Fruit fly (Drosophila melanogaster) whole organism, embryonic: ENCODE data around the gene mRpL40.
A peak's percentile ranks its signal among the peaks of the same experiment; 100 is the strongest.

Experiments
- Adf1 ChIP-seq: fragments of 200-800 bp; sonication (Bioruptor generic); IDR thresholded peaks from 2 replicates; pipeline ENCODE4 v1.3.6; 2022; ENCODE audit warnings: missing biosample characterization, missing genetic modification characterization
- Atf3 ChIP-seq: fragments of 200-800 bp; sonication (Bioruptor generic); optimal IDR thresholded peaks from 3 replicates; lab custom pipeline; 2016; ENCODE audit warnings: missing biosample characterization, missing genetic modification characterization
- CG10267 ChIP-seq: fragments of 200-800 bp; sonication (Bioruptor generic); optimal IDR thresholded peaks from 2 replicates; lab custom pipeline; 2018; ENCODE audit warnings: missing biosample characterization, mild to moderate bottlenecking, missing genetic modification characterization, moderate library complexity
- CG11398 ChIP-seq: fragments of 200-800 bp; sonication (Bioruptor generic); optimal IDR thresholded peaks from 2 replicates; lab custom pipeline; 2016; ENCODE audit warnings: missing biosample characterization, missing genetic modification characterization
- CG13775 ChIP-seq: fragments of 200-800 bp; sonication (Bioruptor generic); optimal IDR thresholded peaks from 3 replicates; lab custom pipeline; 2017; ENCODE audit warnings: missing biosample characterization, mild to moderate bottlenecking, missing genetic modification characterization
- CG14667 ChIP-seq: fragments of 200-800 bp; sonication (Bioruptor generic); IDR thresholded peaks from 2 replicates; pipeline ENCODE4 v1.3.6; 2022; ENCODE audit warnings: missing biosample characterization, missing genetic modification characterization
- CG15601 ChIP-seq: fragments of 200-800 bp; sonication (Bioruptor generic); optimal IDR thresholded peaks from 3 replicates; lab custom pipeline; 2019; ENCODE audit warnings: missing biosample characterization, mild to moderate bottlenecking, missing genetic modification characterization, moderate library complexity
- CG1602 ChIP-seq: fragments of 200-800 bp; sonication (Bioruptor generic); optimal IDR thresholded peaks from 3 replicates; lab custom pipeline; 2016; ENCODE audit warnings: missing biosample characterization, missing genetic modification characterization
- CG1603 ChIP-seq: fragments of 200-800 bp; sonication (Bioruptor generic); optimal IDR thresholded peaks from 2 replicates; lab custom pipeline; 2019; ENCODE audit warnings: missing biosample characterization, mild to moderate bottlenecking, missing genetic modification characterization, moderate library complexity
- CG18764 ChIP-seq: fragments of 200-800 bp; sonication (Bioruptor generic); optimal IDR thresholded peaks from 3 replicates; lab custom pipeline; 2016; ENCODE audit warnings: missing biosample characterization, missing genetic modification characterization
- CG30020 ChIP-seq: fragments of 200-800 bp; optimal IDR thresholded peaks from 2 replicates; lab custom pipeline; 2019; ENCODE audit warnings: missing biosample characterization, mild to moderate bottlenecking, missing genetic modification characterization, moderate library complexity
- CG30431 ChIP-seq: fragments of 200-800 bp; sonication (Bioruptor generic); optimal IDR thresholded peaks from 2 replicates; lab custom pipeline; 2017; ENCODE audit warnings: missing biosample characterization, missing genetic modification characterization
- CG3065 ChIP-seq: fragments of 200-800 bp; sonication (Bioruptor generic); optimal IDR thresholded peaks from 2 replicates; lab custom pipeline; 2016; ENCODE audit warnings: missing biosample characterization, missing genetic modification characterization
- CG32532 ChIP-seq: fragments of 200-800 bp; sonication (Bioruptor generic); IDR thresholded peaks from 2 replicates; pipeline ENCODE4 v1.3.6; 2022; ENCODE audit warnings: missing biosample characterization, missing genetic modification characterization
- CG4730 ChIP-seq: fragments of 200-800 bp; sonication (Bioruptor generic); IDR thresholded peaks from 2 replicates; pipeline ENCODE4 v1.3.6; 2022; ENCODE audit warnings: missing biosample characterization, missing genetic modification characterization
- CG6654 ChIP-seq: fragments of 200-800 bp; sonication (Bioruptor generic); optimal IDR thresholded peaks from 2 replicates; lab custom pipeline; 2017; ENCODE audit warnings: missing biosample characterization, mild to moderate bottlenecking, missing genetic modification characterization
- CG8924 ChIP-seq: fragments of 200-800 bp; optimal IDR thresholded peaks from 3 replicates; lab custom pipeline; 2019; ENCODE audit warnings: missing biosample characterization, mild to moderate bottlenecking, missing genetic modification characterization, moderate library complexity
- Deaf1 ChIP-seq: fragments of 200-800 bp; optimal IDR thresholded peaks from 3 replicates; lab custom pipeline; 2019; ENCODE audit warnings: missing biosample characterization, mild to moderate bottlenecking, missing genetic modification characterization, moderate library complexity
- Lpt ChIP-seq: fragments of >200 bp; optimal IDR thresholded peaks from 2 replicates; lab custom pipeline; 2018; ENCODE audit warnings: missing biosample characterization, missing genetic modification characterization
- MBD-R2 ChIP-seq: fragments of 200-800 bp; sonication (Bioruptor generic); IDR thresholded peaks from 2 replicates; pipeline ENCODE4 v1.3.6; 2022; ENCODE audit warnings: missing biosample characterization, missing genetic modification characterization
- Mad ChIP-seq: fragments of 200-800 bp; sonication (Bioruptor generic); optimal IDR thresholded peaks from 2 replicates; lab custom pipeline; 2016; ENCODE audit warnings: missing biosample characterization, missing genetic modification characterization
- Nf-YB ChIP-seq: fragments of 200-800 bp; sonication (Bioruptor generic); optimal IDR thresholded peaks from 3 replicates; lab custom pipeline; 2019; ENCODE audit warnings: missing biosample characterization, mild to moderate bottlenecking, missing genetic modification characterization, moderate library complexity
- Nf-YC ChIP-seq: fragments of 200-800 bp; optimal IDR thresholded peaks from 3 replicates; lab custom pipeline; 2019; ENCODE audit warnings: missing biosample characterization, mild to moderate bottlenecking, missing genetic modification characterization, moderate library complexity
- Six4 ChIP-seq: fragments of 200-800 bp; sonication (Bioruptor generic); optimal IDR thresholded peaks from 2 replicates; lab custom pipeline; 2016; ENCODE audit warnings: missing biosample characterization, missing genetic modification characterization
- Ssrp ChIP-seq: fragments of 200-800 bp; sonication (Bioruptor generic); optimal IDR thresholded peaks from 2 replicates; lab custom pipeline; 2018; ENCODE audit warnings: missing biosample characterization, mild to moderate bottlenecking, missing genetic modification characterization, moderate library complexity
- ac ChIP-seq: fragments of 200-800 bp; sonication (Bioruptor generic); optimal IDR thresholded peaks from 3 replicates; lab custom pipeline; 2017; ENCODE audit warnings: missing biosample characterization, mild to moderate bottlenecking, missing genetic modification characterization
- ap ChIP-seq: fragments of 200-800 bp; sonication (Bioruptor generic); IDR thresholded peaks from 2 replicates; pipeline ENCODE4 v1.3.6; 2022; ENCODE audit warnings: missing biosample characterization, missing genetic modification characterization
- cg ChIP-seq: fragments of 200-800 bp; sonication (Bioruptor generic); optimal IDR thresholded peaks from 3 replicates; lab custom pipeline; 2019; ENCODE audit warnings: missing biosample characterization, mild to moderate bottlenecking, missing genetic modification characterization, moderate library complexity
- corto ChIP-seq: fragments of 200-800 bp; sonication (Bioruptor generic); optimal IDR thresholded peaks from 2 replicates; lab custom pipeline; 2016; ENCODE audit warnings: missing biosample characterization, mild to moderate bottlenecking, missing genetic modification characterization, moderate library complexity
- dati ChIP-seq: fragments of 200-800 bp; sonication (Bioruptor generic); IDR thresholded peaks from 2 replicates; pipeline ENCODE4 v1.3.6; 2022; ENCODE audit warnings: missing biosample characterization, missing genetic modification characterization
- ems ChIP-seq: fragments of 200-800 bp; sonication (Bioruptor generic); optimal IDR thresholded peaks from 3 replicates; lab custom pipeline; 2016; ENCODE audit warnings: missing biosample characterization, missing genetic modification characterization
- en ChIP-seq: fragments of 200-800 bp; sonication (Bioruptor generic); optimal IDR thresholded peaks from 2 replicates; lab custom pipeline; 2016; ENCODE audit warnings: missing biosample characterization, missing genetic modification characterization
- fd64A ChIP-seq: fragments of 200-800 bp; sonication (Bioruptor generic); optimal IDR thresholded peaks from 3 replicates; lab custom pipeline; 2018; ENCODE audit warnings: missing biosample characterization, mild to moderate bottlenecking, missing genetic modification characterization
- grau ChIP-seq: fragments of 200-800 bp; optimal IDR thresholded peaks from 3 replicates; lab custom pipeline; 2019; ENCODE audit warnings: missing biosample characterization, mild to moderate bottlenecking, missing genetic modification characterization, moderate library complexity
- hb ChIP-seq: fragments of 200-800 bp; sonication (Bioruptor generic); IDR thresholded peaks from 3 replicates; pipeline ENCODE4 v1.3.6; 2022; ENCODE audit warnings: missing biosample characterization, missing genetic modification characterization; ENCODE audit not compliant: partially characterized antibody
- kah ChIP-seq: fragments of 200-800 bp; sonication (Bioruptor generic); optimal IDR thresholded peaks from 2 replicates; lab custom pipeline; 2018; ENCODE audit warnings: missing biosample characterization, mild to moderate bottlenecking, missing genetic modification characterization
- onecut ChIP-seq: fragments of 200-800 bp; sonication (Bioruptor generic); IDR thresholded peaks from 2 replicates; pipeline ENCODE4 v1.3.6; 2022; ENCODE audit warnings: missing biosample characterization, missing genetic modification characterization
- org-1 ChIP-seq: fragments of 200-800 bp; sonication (Bioruptor generic); optimal IDR thresholded peaks from 2 replicates; lab custom pipeline; 2017; ENCODE audit warnings: missing biosample characterization, missing genetic modification characterization
- pan ChIP-seq, 4 experiments: fragments of >200 bp in 3 of 4; fragments of 200-800 bp in 1 of 4; sonication (Bioruptor generic) in 1 of 4; optimal IDR thresholded peaks in 3 of 4; IDR thresholded peaks in 1 of 4; 2 replicates each; pipeline versions ENCODE4 v1.3.6 to Lab custom; 2017 to 2022; ENCODE audit warnings: missing biosample characterization in 2 of 4, missing genetic modification characterization in 2 of 4, mixed read lengths in 1 of 4
- pfk ChIP-seq: fragments of 200-800 bp; sonication (Bioruptor generic); optimal IDR thresholded peaks from 2 replicates; lab custom pipeline; 2018; ENCODE audit warnings: missing biosample characterization, mild to moderate bottlenecking, missing genetic modification characterization, moderate library complexity
- pros ChIP-seq: fragments of 200-800 bp; sonication (Bioruptor generic); optimal IDR thresholded peaks from 3 replicates; lab custom pipeline; 2019; ENCODE audit warnings: missing biosample characterization, mild to moderate bottlenecking, missing genetic modification characterization, moderate library complexity
- seq ChIP-seq: fragments of 200-800 bp; sonication (Bioruptor generic); IDR thresholded peaks from 2 replicates; pipeline ENCODE4 v1.3.6; 2022; ENCODE audit warnings: missing biosample characterization, missing genetic modification characterization
- tap ChIP-seq: fragments of 200-800 bp; optimal IDR thresholded peaks from 3 replicates; lab custom pipeline; 2019; ENCODE audit warnings: missing biosample characterization, mild to moderate bottlenecking, missing genetic modification characterization, moderate library complexity
- vnd ChIP-seq: fragments of 200-800 bp; sonication (Bioruptor generic); IDR thresholded peaks from 3 replicates; pipeline ENCODE4 v1.3.6; 2022; ENCODE audit warnings: missing biosample characterization, missing genetic modification characterization; ENCODE audit not compliant: partially characterized antibody
- z ChIP-seq: fragments of 200-800 bp; sonication (Bioruptor generic); IDR thresholded peaks from 3 replicates; pipeline ENCODE4 v1.3.6; 2022; ENCODE audit warnings: missing biosample characterization, missing genetic modification characterization
- zfh1 ChIP-seq: fragments of 200-800 bp; sonication (Bioruptor generic); IDR thresholded peaks from 3 replicates; pipeline ENCODE4 v1.3.6; 2022; ENCODE audit warnings: missing biosample characterization, missing genetic modification characterization

Gene mRpL40

DNA sequence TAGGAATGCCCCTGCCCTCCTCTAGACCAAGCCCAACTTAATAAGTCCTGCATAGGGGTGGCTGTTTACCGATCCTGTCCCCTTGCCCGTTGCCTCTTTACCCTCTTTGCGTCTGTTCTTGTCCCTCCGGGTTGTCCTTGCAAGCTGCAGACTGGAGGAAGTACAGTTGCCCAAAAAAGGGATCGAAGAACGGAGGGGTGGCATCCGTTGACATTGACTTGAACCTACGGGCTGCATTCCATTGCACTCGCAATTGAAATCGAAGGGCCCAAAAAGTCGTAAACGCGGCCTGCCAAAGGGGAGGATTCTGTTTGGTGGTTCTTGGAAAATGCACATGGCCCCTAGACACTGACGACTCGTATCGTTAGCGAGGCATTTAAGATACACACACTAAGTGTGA lies 37.4 kb upstream of the mRpL40 start (continued):
- TF ChIP-seq Mad (GFP tag; lab: Kevin White, UChicago), result no peak
- TF ChIP-seq dati (GFP tag; lab: Robert Waterston, UW), result no peak
- TF ChIP-seq, all 482 proteins: peak for 3

DNA sequence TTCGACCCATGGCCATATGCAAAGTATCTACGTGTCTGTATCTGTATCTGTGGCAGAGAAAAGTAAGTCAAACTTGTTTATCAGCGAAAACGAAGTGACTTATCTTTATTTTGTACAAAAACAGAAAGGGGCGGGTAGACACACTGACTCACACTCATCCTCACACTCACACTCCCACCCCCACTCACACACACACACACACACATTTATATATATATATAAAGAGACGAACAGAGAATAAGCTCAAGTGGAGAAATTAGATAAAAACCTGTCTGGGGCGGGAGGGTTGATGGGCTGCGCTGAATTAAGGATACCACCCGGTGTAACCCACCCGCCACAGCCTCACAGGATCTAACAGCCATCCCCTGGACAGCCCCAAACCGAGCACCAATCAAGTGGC lies 36.9 kb upstream of the mRpL40 start:
- TF ChIP-seq Lpt (GFP tag; lab: Kevin White, UChicago), result no peak
- TF ChIP-seq Ssrp, result no peak
- no peak for TF ChIP-seq CG32532 (GFP tag; lab: Robert Waterston, UW)
- no peak for TF ChIP-seq CG18764 (GFP tag; lab: Kevin White, UChicago)
- no peak for TF ChIP-seq MBD-R2 (GFP tag; lab: Robert Waterston, UW)
- no peak for TF ChIP-seq pan (optimal IDR thresholded peaks at IDR 0.05; lab: Kevin White, UChicago)
- no peak for TF ChIP-seq pan (GFP tag; optimal IDR thresholded peaks at IDR 0.05 in 1 of 2, IDR thresholded peaks at IDR 0.05 in 1 of 2)
- TF ChIP-seq CG30020 (tag; lab: Kevin White, UChicago), result no peak
- no peak for TF ChIP-seq tap (tag; lab: Kevin White, UChicago)
- TF ChIP-seq Nf-YB, result peak; percentile 85
- TF ChIP-seq pfk, result no peak
- no peak for TF ChIP-seq CG11398 (GFP tag; lab: Kevin White, UChicago)
- TF ChIP-seq Atf3 (GFP tag; lab: Kevin White, UChicago), result no peak
- TF ChIP-seq z (GFP tag; lab: Robert Waterston, UW), result peak; percentile 70
- TF ChIP-seq ems (GFP tag; lab: Kevin White, UChicago), result no peak
- no peak for TF ChIP-seq Six4 (GFP tag; lab: Kevin White, UChicago)
- TF ChIP-seq seq (GFP tag; lab: Robert Waterston, UW), result peak; percentile 34; the same call in 1 of the 2 replicates
- TF ChIP-seq cg (GFP tag; lab: Kevin White, UChicago), result peak; percentile 54
- peak; percentile 70 for TF ChIP-seq Deaf1
- TF ChIP-seq Nf-YC (tag; lab: Kevin White, UChicago), result peak; percentile 91
- no peak for TF ChIP-seq corto (GFP tag; lab: Kevin White, UChicago)
- no peak for TF ChIP-seq ac
- no peak for TF ChIP-seq hb (GFP tag; lab: Robert Waterston, UW)
- TF ChIP-seq Adf1 (GFP tag; lab: Robert Waterston, UW), result peak; percentile 31; the same call in 1 of the 2 replicates
- no peak for TF ChIP-seq CG4730 (GFP tag; lab: Robert Waterston, UW)

DNA sequence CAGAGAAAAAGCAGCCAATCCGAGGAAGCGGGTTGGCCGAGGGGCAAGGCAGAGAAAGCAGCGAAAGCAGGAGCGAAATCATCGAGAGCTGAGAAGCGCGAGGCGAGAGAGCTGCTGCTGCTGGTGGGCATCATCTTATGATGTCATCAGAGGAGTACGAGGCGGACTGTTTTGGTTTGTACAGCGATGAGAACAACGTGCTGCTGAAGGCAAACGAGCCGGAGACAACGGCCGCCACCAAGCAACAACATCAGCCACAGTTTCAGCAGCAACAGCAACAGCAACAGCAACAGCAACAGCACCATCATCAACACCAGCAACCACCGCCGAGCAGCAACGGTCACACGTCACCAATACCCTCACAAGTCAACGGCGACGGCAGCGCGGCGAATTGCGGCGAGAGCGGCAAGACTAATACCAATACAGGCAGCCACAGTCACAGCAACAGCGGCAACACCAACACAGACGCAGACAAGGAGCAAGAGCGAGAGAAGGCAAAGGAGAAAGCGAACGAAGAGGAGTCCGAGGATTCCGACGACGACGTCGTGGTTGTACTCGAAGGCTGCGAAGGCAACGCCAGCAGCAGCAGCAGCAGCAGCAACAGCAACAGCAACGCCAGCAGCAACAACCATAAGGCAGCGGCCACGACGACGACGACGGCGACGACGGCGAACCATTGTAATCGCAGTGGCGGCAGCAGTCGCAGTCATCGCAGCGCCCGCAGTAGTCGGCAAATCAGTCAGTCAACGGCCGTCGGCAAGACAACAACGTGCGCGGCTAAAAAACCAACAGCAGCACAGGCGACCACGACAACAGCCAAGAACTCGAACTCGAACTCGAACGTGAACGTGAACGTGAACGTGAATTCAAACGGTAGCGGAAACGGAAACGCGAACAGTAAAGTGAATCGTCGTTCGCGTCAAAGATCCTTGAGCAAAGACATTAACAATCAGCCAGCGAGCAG lies 35.4 kb upstream of the mRpL40 start:
- peak; percentile 98 for TF ChIP-seq Adf1 (GFP tag; lab: Robert Waterston, UW)
- peak; percentile 31 for TF ChIP-seq CG3065
- no peak for TF ChIP-seq CG1602 (GFP tag; lab: Kevin White, UChicago)
- no peak for TF ChIP-seq Six4 (GFP tag; lab: Kevin White, UChicago)
- TF ChIP-seq CG1603 (tag; lab: Kevin White, UChicago), result no peak
- peak; percentile 14 for TF ChIP-seq CG10267 (tag; lab: Kevin White, UChicago)
- TF ChIP-seq pros, result peak; percentile 100
- TF ChIP-seq ems (GFP tag; lab: Kevin White, UChicago), result peak; percentile 16
- TF ChIP-seq CG6654 (GFP tag; lab: Kevin White, UChicago), result no peak
- peak; percentile 13 for TF ChIP-seq CG8924 (tag; lab: Kevin White, UChicago)
- no peak for TF ChIP-seq CG13775 (GFP tag; lab: Kevin White, UChicago)
- no peak for TF ChIP-seq vnd
- TF ChIP-seq grau (tag; lab: Kevin White, UChicago), result peak; percentile 9
- peak; percentile 48; the same call in 1 of the 3 replicates for TF ChIP-seq zfh1 (GFP tag; lab: Robert Waterston, UW)
- no peak for TF ChIP-seq en (GFP tag; lab: Kevin White, UChicago)
- TF ChIP-seq ap (GFP tag; lab: Robert Waterston, UW), result no peak
- TF ChIP-seq kah (GFP tag; lab: Kevin White, UChicago), result peak; percentile 58
- TF ChIP-seq CG14667 (GFP tag; lab: Robert Waterston, UW), result no peak
- TF ChIP-seq fd64A (GFP tag; lab: Kevin White, UChicago), result peak; percentile 28
- TF ChIP-seq CG15601 (tag; lab: Kevin White, UChicago), result no peak
- TF ChIP-seq org-1, result peak; percentile 2
- TF ChIP-seq onecut (GFP tag; lab: Robert Waterston, UW), result no peak
- no peak for TF ChIP-seq CG30431 (GFP tag; lab: Kevin White, UChicago)
